Worm (Caenorhabditis elegans) whole organism, mixed stage, embryonic: ENCODE measurements around the gene sri-34.
"Not testable (repeated sequence)": the region's sequence is repeated elsewhere in the genome, so short reads cannot be mapped to it uniquely, and the experiment has no call there.

ENCODE experiments used
- M03D4.4 ChIP-seq: sonication (generic microtip); optimal IDR thresholded peaks from 2 replicates; lab custom pipeline; 2017; ENCODE audit warnings: mild to moderate bottlenecking, missing genetic modification characterization, missing compliant biosample characterization
- bed-3 ChIP-seq: fragments of 200-800 bp; sonication (Bioruptor generic); optimal IDR thresholded peaks from 3 replicates; lab custom pipeline; 2018; ENCODE audit warnings: mild to moderate bottlenecking, missing genetic modification characterization, moderate library complexity, missing compliant biosample characterization
- ceh-39 ChIP-seq: fragments of 150-350 bp; optimal IDR thresholded peaks from 2 replicates; lab custom pipeline; 2014; ENCODE audit warnings: missing biosample characterization, missing genetic modification characterization
- cnd-1 ChIP-seq: fragments of 200-800 bp; sonication (Bioruptor generic); optimal IDR thresholded peaks from 2 replicates; lab custom pipeline; 2018; ENCODE audit warnings: mild to moderate bottlenecking, missing genetic modification characterization, missing compliant biosample characterization
- drap-1 ChIP-seq: fragments of 200-800 bp; sonication (Bioruptor generic); optimal IDR thresholded peaks from 3 replicates; lab custom pipeline; 2018; ENCODE audit warnings: mild to moderate bottlenecking, missing genetic modification characterization, missing compliant biosample characterization
- flh-1 ChIP-seq: fragments of 200-800 bp; sonication (Bioruptor generic); optimal IDR thresholded peaks from 2 replicates; lab custom pipeline; 2018; ENCODE audit warnings: mild to moderate bottlenecking, missing genetic modification characterization, moderate library complexity, missing compliant biosample characterization
- ham-2 ChIP-seq: fragments of 200-800 bp; sonication (Bioruptor generic); optimal IDR thresholded peaks from 2 replicates; lab custom pipeline; 2018; ENCODE audit warnings: mild to moderate bottlenecking, missing genetic modification characterization, missing compliant biosample characterization
- lin-13 ChIP-seq: fragments of 150-350 bp; optimal IDR thresholded peaks from 2 replicates; lab custom pipeline; 2014; ENCODE audit warnings: missing biosample characterization, missing genetic modification characterization
- lin-32 ChIP-seq: fragments of 200-800 bp; sonication (Bioruptor generic); optimal IDR thresholded peaks from 2 replicates; lab custom pipeline; 2018; ENCODE audit warnings: mild to moderate bottlenecking, missing genetic modification characterization, missing compliant biosample characterization
- mab-5 ChIP-seq: fragments of 150-350 bp; optimal IDR thresholded peaks from 2 replicates; lab custom pipeline; 2014; ENCODE audit warnings: missing biosample characterization, missing genetic modification characterization
- mep-1 ChIP-seq: fragments of 150-350 bp; optimal IDR thresholded peaks from 2 replicates; lab custom pipeline; 2017; ENCODE audit warnings: missing biosample characterization, missing genetic modification reagents, missing genetic modification characterization, inconsistent platforms
- mls-2 ChIP-seq: sonication (generic microtip); optimal IDR thresholded peaks from 2 replicates; lab custom pipeline; 2016; ENCODE audit warnings: mild to moderate bottlenecking, missing genetic modification characterization, moderate library complexity, missing compliant biosample characterization
- nhr-12 ChIP-seq: fragments of 150-350 bp; optimal IDR thresholded peaks from 2 replicates; lab custom pipeline; 2014; ENCODE audit warnings: missing biosample characterization, missing genetic modification characterization
- nhr-2 ChIP-seq: fragments of 150-350 bp; optimal IDR thresholded peaks from 2 replicates; lab custom pipeline; 2014; ENCODE audit warnings: missing biosample characterization, missing genetic modification characterization
- nhr-237 ChIP-seq: fragments of 150-350 bp; optimal IDR thresholded peaks from 2 replicates; lab custom pipeline; 2014; ENCODE audit warnings: missing biosample characterization, missing genetic modification characterization
- pha-4 ChIP-seq: fragments of 150-350 bp; optimal IDR thresholded peaks from 2 replicates; lab custom pipeline; 2018; ENCODE audit warnings: missing biosample characterization, missing genetic modification reagents, missing genetic modification characterization
- sem-2 ChIP-seq: fragments of 200-800 bp; sonication (Bioruptor generic); optimal IDR thresholded peaks from 2 replicates; lab custom pipeline; 2018; ENCODE audit warnings: mild to moderate bottlenecking, missing genetic modification characterization, missing compliant biosample characterization
- sptf-1 ChIP-seq: sonication (generic microtip); optimal IDR thresholded peaks from 2 replicates; lab custom pipeline; 2017; ENCODE audit warnings: mild to moderate bottlenecking, missing genetic modification characterization, moderate library complexity, missing compliant biosample characterization
- tbx-8 ChIP-seq: fragments of 200-800 bp; sonication (Bioruptor generic); optimal IDR thresholded peaks from 2 replicates; lab custom pipeline; 2018; ENCODE audit warnings: mild to moderate bottlenecking, missing genetic modification characterization, moderate library complexity, missing compliant biosample characterization
- unc-120 ChIP-seq: sonication (generic microtip); optimal IDR thresholded peaks from 2 replicates; lab custom pipeline; 2017; ENCODE audit warnings: missing genetic modification characterization, missing compliant biosample characterization; ENCODE audit not compliant: poor library complexity, severe bottlenecking
- unc-62 ChIP-seq: fragments of 150-350 bp; optimal IDR thresholded peaks from 2 replicates; lab custom pipeline; 2014; ENCODE audit warnings: missing biosample characterization, missing genetic modification reagents, missing genetic modification characterization
- zip-8 ChIP-seq: fragments of 150-350 bp; optimal IDR thresholded peaks from 2 replicates; lab custom pipeline; 2014; ENCODE audit warnings: missing biosample characterization, missing genetic modification characterization
- ztf-11 ChIP-seq: fragments of 150-350 bp; optimal IDR thresholded peaks from 2 replicates; lab custom pipeline; 2014; ENCODE audit warnings: missing biosample characterization, missing genetic modification characterization

sri-34 gene

ce11 chrII:3196966-3197365, 38.1 kb upstream of the sri-34 start, which contains the start of gene gcy-15:
TSS of gene gcy-15 (minus strand) at chrII:3197066.
- TF ChIP-seq drap-1 (GFP tag; lab: Kevin White, UChicago) (no peak), sem-2 (GFP tag; lab: Kevin White, UChicago) (no peak), ham-2 (GFP tag; lab: Kevin White, UChicago) (no peak), mab-5 (tag; lab: Kevin White, UChicago) (no peak), lin-32 (no peak)

DNA sequence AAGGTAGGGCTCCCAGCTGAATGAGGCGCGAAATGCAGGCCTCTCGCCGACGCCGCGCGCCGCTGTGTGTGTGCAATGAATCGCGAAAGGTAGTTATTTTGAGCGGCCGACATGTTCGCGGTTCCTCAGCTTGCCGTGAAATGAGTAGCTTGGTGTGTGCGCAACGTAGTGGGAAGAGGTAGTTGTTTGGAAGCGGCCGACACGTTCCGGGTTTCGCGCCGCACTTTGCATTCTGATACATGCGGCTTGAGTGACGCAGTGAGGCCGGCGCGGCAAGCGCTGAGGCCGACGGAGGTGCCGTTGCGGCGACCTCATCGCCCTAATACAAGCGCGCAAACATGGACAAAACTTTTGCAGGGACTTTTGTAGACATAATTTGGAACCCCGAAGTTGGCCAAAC, 36.9 kb upstream of the sri-34 start:
- no peak for TF ChIP-seq bed-3 (GFP tag; lab: Kevin White, UChicago)
- no peak for TF ChIP-seq mep-1 (tag; lab: Kevin White, UChicago)
- TF ChIP-seq mab-5 (tag; lab: Kevin White, UChicago) = no peak
- no peak for TF ChIP-seq nhr-12 (tag; lab: Kevin White, UChicago)
- TF ChIP-seq tbx-8 (GFP tag; lab: Kevin White, UChicago) = no peak
- no peak for TF ChIP-seq lin-32

DNA sequence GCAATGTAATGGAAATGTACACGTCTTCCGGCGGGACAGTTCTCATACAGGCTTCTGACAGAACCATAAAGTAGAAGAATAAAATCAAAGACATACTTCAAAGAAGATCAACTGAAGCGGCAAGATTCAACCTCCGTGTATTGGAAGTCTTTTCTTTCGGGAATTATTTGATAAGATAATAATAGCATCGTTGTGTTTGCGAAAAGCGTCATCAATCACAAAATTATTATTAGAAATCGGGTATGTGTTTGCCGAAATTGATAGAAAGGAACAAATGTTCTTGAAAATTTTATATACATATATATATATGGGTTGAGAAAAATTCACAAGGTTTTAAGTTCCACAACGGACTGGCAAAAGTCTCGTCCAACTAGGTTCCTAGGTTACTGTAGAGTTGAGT, 32.7 kb upstream of the sri-34 start, which contains the start of gene Y27F2A.9:
Y27F2A.9 (minus strand) TSS at position 101 of the 400 bp plus-strand sequence.
- not testable (repeated sequence) for TF ChIP-seq unc-62 (GFP tag; lab: Kevin White, UChicago); bed-3 (GFP tag; lab: Kevin White, UChicago); zip-8 (tag; lab: Kevin White, UChicago)

DNA sequence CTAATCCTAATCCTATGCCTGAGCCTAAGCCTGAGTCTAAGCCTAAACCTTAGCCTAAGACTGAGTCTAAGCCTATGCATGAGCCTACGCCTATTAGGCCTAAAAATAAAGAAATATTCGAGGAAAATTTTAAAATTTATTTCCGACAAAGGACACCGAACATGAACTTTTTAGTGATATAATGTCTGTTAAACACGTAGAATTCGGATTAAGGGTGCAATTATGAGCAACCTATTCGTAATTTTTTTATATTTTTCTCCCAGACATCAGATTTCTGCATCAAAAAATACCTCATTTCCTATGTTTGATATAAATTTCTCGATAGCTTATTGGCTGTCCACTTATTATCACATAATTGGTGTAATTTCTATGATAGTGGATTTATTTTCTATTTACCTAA, 30.2 kb upstream of the sri-34 start, which contains the start of gene Y27F2A.11:
Y27F2A.11 (plus strand) TSS at position 301 of the 400 bp plus-strand sequence.
- TF ChIP-seq drap-1 (GFP tag; lab: Kevin White, UChicago); M03D4.4; tbx-8 (GFP tag; lab: Kevin White, UChicago): not testable (repeated sequence)
- TF ChIP-seq, all 35 proteins: peak for 0; not testable (repeated sequence) for 35

DNA sequence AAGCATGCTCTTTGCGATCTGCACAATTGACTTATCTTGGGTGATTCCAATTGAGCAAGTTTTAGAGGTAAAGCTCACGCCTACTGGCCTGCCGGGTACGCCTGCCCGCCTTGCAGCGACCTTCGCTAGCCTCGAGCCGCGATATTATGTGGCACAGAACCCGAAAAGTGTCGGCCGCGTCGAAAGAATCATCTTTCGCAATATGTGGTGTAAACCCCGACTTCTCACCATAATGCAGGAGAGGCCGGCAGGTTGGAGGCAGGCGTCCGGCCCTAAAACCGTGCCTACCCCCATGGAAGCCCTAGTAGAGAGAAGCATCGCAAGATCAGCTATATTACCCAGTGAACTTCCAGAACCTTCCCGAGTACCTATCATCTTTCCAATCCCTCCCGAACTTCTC, 27.0 kb upstream of the sri-34 start:
- TF ChIP-seq ztf-11 (no peak), cnd-1 (no peak), mab-5 (tag; lab: Kevin White, UChicago) (no peak), sptf-1 (tag; lab: Kevin White, UChicago) (no peak), zip-8 (tag; lab: Kevin White, UChicago) (no peak), ham-2 (GFP tag; lab: Kevin White, UChicago) (no peak), ceh-39 (no peak), pha-4 (tag; lab: Kevin White, UChicago) (no peak), flh-1 (GFP tag; lab: Kevin White, UChicago) (no peak), mep-1 (tag; lab: Kevin White, UChicago) (no peak), mls-2 (tag; lab: Kevin White, UChicago) (no peak), lin-13 (no peak)

DNA sequence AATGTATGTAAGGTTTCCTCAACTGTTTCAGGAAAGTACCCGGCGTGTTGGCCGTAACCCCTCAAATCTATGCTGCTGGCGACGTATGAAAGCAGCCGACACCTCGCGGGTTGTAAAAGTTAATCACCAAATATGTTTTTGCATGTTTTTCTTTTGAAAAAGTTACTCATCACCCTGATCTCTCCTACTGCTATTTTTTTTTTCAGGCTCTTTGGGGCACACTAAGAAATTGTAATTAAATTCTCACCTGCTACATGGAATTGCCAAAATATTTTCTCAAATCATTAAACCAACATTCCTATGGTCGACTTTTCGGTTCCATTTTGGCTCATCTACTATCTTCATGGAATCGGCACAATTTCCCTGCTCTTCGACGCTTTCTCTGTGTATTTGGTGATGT, 26.0 kb upstream of the sri-34 start, which contains the start of gene sri-78:
sri-78 (plus strand) TSS at position 301 of the 400 bp plus-strand sequence.
- TF ChIP-seq M03D4.4, nhr-237, ceh-39: not testable (repeated sequence)

DNA sequence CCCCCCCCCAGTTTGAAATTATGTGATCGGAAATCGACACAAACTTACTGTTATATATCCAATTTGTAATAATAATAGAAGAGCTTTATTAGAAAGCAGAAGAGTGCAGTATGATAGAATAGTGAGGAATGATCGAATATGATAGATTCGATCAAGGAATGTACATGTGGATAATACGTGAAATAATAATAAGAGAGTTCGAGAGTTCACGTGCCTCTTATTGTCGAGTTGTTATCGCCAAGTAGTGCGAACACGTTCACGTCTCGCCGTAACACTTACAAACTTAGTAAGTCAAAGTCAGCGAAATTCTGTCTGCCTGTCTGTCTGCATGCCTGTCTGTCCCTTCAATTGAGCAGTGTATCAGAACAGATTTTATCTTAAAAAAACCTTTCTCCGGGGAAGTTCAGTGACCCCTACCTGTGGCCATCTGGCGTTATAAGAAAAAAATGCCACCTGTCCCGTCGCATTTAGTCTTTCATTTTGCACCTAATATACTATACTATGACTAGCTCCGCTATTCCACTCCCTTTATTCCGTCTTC, 24.5 kb upstream of the sri-34 start, which contains the start of the genes Y27F2A.6 and Y27F2A.8:
Y27F2A.6 (minus strand) TSS at position 101 of the 541 bp plus-strand sequence.
Y27F2A.8 (plus strand) TSS at position 491 of the 541 bp plus-strand sequence.
- not testable (repeated sequence) for TF ChIP-seq unc-120 (tag; lab: Kevin White, UChicago); ceh-39; nhr-237

DNA sequence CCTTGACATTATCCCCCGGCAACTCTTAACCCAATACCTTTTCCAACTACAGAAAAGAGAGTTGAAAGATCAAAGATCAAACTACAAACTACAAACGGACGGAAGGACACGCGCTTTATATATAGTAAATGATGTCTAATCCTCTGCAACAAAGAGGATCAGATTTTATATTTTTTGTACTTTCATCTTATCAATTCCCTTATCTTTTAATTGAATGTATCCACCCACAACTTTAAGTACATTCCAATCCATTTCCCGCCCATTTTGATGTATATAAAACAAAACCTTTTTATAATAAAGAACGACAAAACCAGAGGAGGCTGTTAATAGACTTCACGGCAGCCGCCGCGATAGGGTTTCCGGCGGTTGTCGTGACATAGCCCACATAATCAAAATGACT, 18.8 kb upstream of the sri-34 start, which contains the start of gene sri-40:
sri-40 (plus strand) TSS at position 301 of the 400 bp plus-strand sequence.
- TF ChIP-seq ceh-39; tbx-8 (GFP tag; lab: Kevin White, UChicago); nhr-2: not testable (repeated sequence)
- TF ChIP-seq, all 35 proteins: peak for 0; not testable (repeated sequence) for 35
